Worm (Caenorhabditis elegans) whole organism, L1 larva: ENCODE data around the gene fbxa-31.

Source experiments
- C16A3.4 ChIP-seq: fragments of 150-350 bp; optimal IDR thresholded peaks from 2 replicates; lab custom pipeline; 2014; ENCODE audit warnings: missing biosample characterization, missing genetic modification characterization
- aha-1 ChIP-seq: fragments of 150-350 bp; optimal IDR thresholded peaks from 2 replicates; lab custom pipeline; 2014; ENCODE audit warnings: missing biosample characterization, missing genetic modification characterization
- ama-1 ChIP-seq: fragments of 150-350 bp; optimal IDR thresholded peaks from 2 replicates; lab custom pipeline; 2014
- blmp-1 ChIP-seq: fragments of 150-350 bp; optimal IDR thresholded peaks from 2 replicates; lab custom pipeline; 2014; ENCODE audit warnings: missing biosample characterization, missing genetic modification characterization
- ceh-8 ChIP-seq: fragments of 200-800 bp; sonication (Bioruptor generic); optimal IDR thresholded peaks from 2 replicates; lab custom pipeline; 2018; ENCODE audit warnings: mild to moderate bottlenecking, missing genetic modification characterization, moderate library complexity, missing compliant biosample characterization
- efl-1 ChIP-seq, 4 experiments: fragments of 150-350 bp; optimal IDR thresholded peaks in 3 of 4; peaks in 1 of 4; 1 replicate in 1 of 4; 2 replicates in 3 of 4; lab custom pipeline; 2014; ENCODE audit warnings: missing biosample characterization in 2 of 4, missing genetic modification characterization in 2 of 4, missing genetic modification reagents in 2 of 4
- egl-13 ChIP-seq: sonication (generic microtip); optimal IDR thresholded peaks from 2 replicates; lab custom pipeline; 2016; ENCODE audit warnings: missing genotype, missing genetic modification reagents, missing genetic modification characterization, missing compliant biosample characterization
- elt-2 ChIP-seq: sonication (generic microtip); optimal IDR thresholded peaks from 2 replicates; lab custom pipeline; 2016; ENCODE audit warnings: missing genetic modification characterization, mild to moderate bottlenecking, inconsistent platforms, missing compliant biosample characterization, missing genetic modification reagents
- elt-3 ChIP-seq, 6 experiments: fragments of 150-350 bp in 1 of 6; sonication (generic microtip); optimal IDR thresholded peaks; 2 replicates each; lab custom pipeline; 2017 to 2018; ENCODE audit warnings: missing biosample characterization in 6 of 6, missing genetic modification characterization in 6 of 6, inconsistent platforms in 1 of 6
- fkh-10 ChIP-seq: sonication (generic microtip); optimal IDR thresholded peaks from 2 replicates; lab custom pipeline; 2017; ENCODE audit warnings: missing biosample characterization, missing genetic modification reagents, missing genetic modification characterization
- fkh-8 ChIP-seq: sonication (generic microtip); optimal IDR thresholded peaks from 2 replicates; lab custom pipeline; 2016; ENCODE audit warnings: mild to moderate bottlenecking, missing genetic modification characterization, missing compliant biosample characterization
- hlh-4 ChIP-seq: sonication (generic microtip); optimal IDR thresholded peaks from 2 replicates; lab custom pipeline; 2016; ENCODE audit warnings: mild to moderate bottlenecking, missing genetic modification characterization, missing compliant biosample characterization
- hpl-2 ChIP-seq: fragments of 150-350 bp; optimal IDR thresholded peaks from 2 replicates; lab custom pipeline; 2014; ENCODE audit warnings: missing biosample characterization, missing genetic modification reagents, missing genetic modification characterization
- irx-1 ChIP-seq: sonication (generic microtip); optimal IDR thresholded peaks from 2 replicates; lab custom pipeline; 2016; ENCODE audit warnings: missing genetic modification characterization, missing compliant biosample characterization
- isw-1 ChIP-seq: fragments of 200-800 bp; sonication (Bioruptor generic); IDR thresholded peaks from 2 replicates; pipeline ENCODE4 v1.3.6; 2022; ENCODE audit warnings: missing genetic modification characterization, missing compliant biosample characterization
- jun-1 ChIP-seq: fragments of 150-350 bp; optimal IDR thresholded peaks from 2 replicates; lab custom pipeline; 2014; ENCODE audit warnings: missing biosample characterization, missing genetic modification reagents, missing genetic modification characterization
- lin-15B ChIP-seq: fragments of 150-350 bp; sonication (generic microtip); optimal IDR thresholded peaks from 3 replicates; lab custom pipeline; 2014; ENCODE audit warnings: missing biosample characterization, missing genetic modification characterization
- lin-35 ChIP-seq, 2 experiments: fragments of 150-350 bp; optimal IDR thresholded peaks; 2 replicates each; lab custom pipeline; 2014; ENCODE audit warnings: missing biosample characterization in 2 of 2, missing genetic modification characterization in 2 of 2, missing genetic modification reagents in 2 of 2
- lir-3 ChIP-seq: sonication (generic microtip); optimal IDR thresholded peaks from 2 replicates; lab custom pipeline; 2016; ENCODE audit warnings: mild to moderate bottlenecking, missing genetic modification characterization, moderate library complexity, missing compliant biosample characterization; ENCODE audit not compliant: poor library complexity
- lsy-2 ChIP-seq, 2 experiments: fragments of 150-350 bp; optimal IDR thresholded peaks; 2 replicates each; lab custom pipeline; 2014; ENCODE audit warnings: missing biosample characterization in 2 of 2, missing genetic modification characterization in 2 of 2
- mdl-1 ChIP-seq, 2 experiments: fragments of 150-350 bp; optimal IDR thresholded peaks; 2 replicates each; lab custom pipeline; 2014 to 2017; ENCODE audit warnings: missing biosample characterization in 2 of 2, missing genetic modification characterization in 2 of 2, inconsistent platforms in 1 of 2
- mef-2 ChIP-seq: fragments of 150-350 bp; optimal IDR thresholded peaks from 2 replicates; lab custom pipeline; 2014; ENCODE audit warnings: missing biosample characterization, missing genetic modification characterization
- nhr-11 ChIP-seq: fragments of 150-350 bp; optimal IDR thresholded peaks from 2 replicates; lab custom pipeline; 2014; ENCODE audit warnings: missing biosample characterization, missing genetic modification characterization
- nhr-20 ChIP-seq: sonication (generic microtip); optimal IDR thresholded peaks from 2 replicates; lab custom pipeline; 2016; ENCODE audit warnings: mild to moderate bottlenecking, missing genetic modification characterization, missing compliant biosample characterization
- nhr-28 ChIP-seq: fragments of 150-350 bp; optimal IDR thresholded peaks from 2 replicates; lab custom pipeline; 2014; ENCODE audit warnings: missing biosample characterization, missing genetic modification characterization
- nhr-47 ChIP-seq: sonication (generic microtip); optimal IDR thresholded peaks from 2 replicates; lab custom pipeline; 2016; ENCODE audit warnings: mild to moderate bottlenecking, missing genetic modification characterization, moderate library complexity, missing compliant biosample characterization
- nhr-71 ChIP-seq: sonication (generic microtip); optimal IDR thresholded peaks from 2 replicates; lab custom pipeline; 2016; ENCODE audit warnings: mild to moderate bottlenecking, missing genetic modification characterization, moderate library complexity, missing compliant biosample characterization
- nhr-85 ChIP-seq: sonication (generic microtip); peaks from one replicate; lab custom pipeline; 2016; ENCODE audit warnings: missing genetic modification characterization, inconsistent platforms, missing compliant biosample characterization
- nhr-90 ChIP-seq: sonication (generic microtip); optimal IDR thresholded peaks from 2 replicates; lab custom pipeline; 2016; ENCODE audit warnings: mild to moderate bottlenecking, missing genetic modification characterization, missing compliant biosample characterization; ENCODE audit not compliant: poor library complexity
- pag-3 ChIP-seq: sonication (generic microtip); optimal IDR thresholded peaks from 2 replicates; lab custom pipeline; 2017; ENCODE audit warnings: missing genetic modification characterization, mild to moderate bottlenecking, missing compliant biosample characterization, antibody characterized with exemption, borderline replicate concordance; ENCODE audit not compliant: insufficient read depth
- pax-3 ChIP-seq: fragments of 200-800 bp; sonication (Bioruptor generic); optimal IDR thresholded peaks from 2 replicates; lab custom pipeline; 2018; ENCODE audit warnings: mild to moderate bottlenecking, missing genetic modification characterization, moderate library complexity, missing compliant biosample characterization
- pqm-1 ChIP-seq: sonication (generic microtip); optimal IDR thresholded peaks from 3 replicates; lab custom pipeline; 2017; ENCODE audit warnings: missing biosample characterization, missing genetic modification characterization
- rnt-1 ChIP-seq: sonication (generic microtip); optimal IDR thresholded peaks from 2 replicates; lab custom pipeline; 2016; ENCODE audit warnings: mild to moderate bottlenecking, missing genetic modification characterization, moderate library complexity, missing compliant biosample characterization
- skn-1 ChIP-seq: fragments of 150-350 bp; optimal IDR thresholded peaks from 2 replicates; lab custom pipeline; 2014; ENCODE audit warnings: missing biosample characterization, missing genetic modification characterization
- sptf-1 ChIP-seq: fragments of 150-350 bp; optimal IDR thresholded peaks from 2 replicates; lab custom pipeline; 2014; ENCODE audit warnings: missing biosample characterization, missing genetic modification characterization
- unc-130 ChIP-seq: fragments of 150-350 bp; optimal IDR thresholded peaks from 2 replicates; lab custom pipeline; 2017; ENCODE audit warnings: missing biosample characterization, missing genetic modification characterization, inconsistent platforms
- unc-62 ChIP-seq: fragments of 150-350 bp; optimal IDR thresholded peaks from 2 replicates; lab custom pipeline; 2014; ENCODE audit warnings: missing biosample characterization, missing genetic modification reagents, missing genetic modification characterization
- unc-86 ChIP-seq: sonication (generic microtip); optimal IDR thresholded peaks from 2 replicates; lab custom pipeline; 2016; ENCODE audit warnings: missing genetic modification characterization, missing compliant biosample characterization
- vab-15 ChIP-seq: sonication (generic microtip); optimal IDR thresholded peaks from 2 replicates; lab custom pipeline; 2017; ENCODE audit warnings: missing genotype, mild to moderate bottlenecking, missing genetic modification characterization, missing compliant biosample characterization
- xbp-1 ChIP-seq: sonication (generic microtip); optimal IDR thresholded peaks from 2 replicates; lab custom pipeline; 2016; ENCODE audit warnings: missing genetic modification characterization, missing compliant biosample characterization
- zag-1 ChIP-seq: fragments of 150-350 bp; optimal IDR thresholded peaks from 2 replicates; lab custom pipeline; 2014; ENCODE audit warnings: missing biosample characterization, missing genetic modification characterization
- zip-4 ChIP-seq: fragments of 200-800 bp; sonication (Bioruptor generic); optimal IDR thresholded peaks from 2 replicates; lab custom pipeline; 2018; ENCODE audit warnings: mild to moderate bottlenecking, missing genetic modification characterization, moderate library complexity, missing compliant biosample characterization
- ztf-4 ChIP-seq: fragments of 150-350 bp; optimal IDR thresholded peaks from 2 replicates; lab custom pipeline; 2014; ENCODE audit warnings: missing biosample characterization, missing genetic modification characterization

fbxa-31 gene

DNA sequence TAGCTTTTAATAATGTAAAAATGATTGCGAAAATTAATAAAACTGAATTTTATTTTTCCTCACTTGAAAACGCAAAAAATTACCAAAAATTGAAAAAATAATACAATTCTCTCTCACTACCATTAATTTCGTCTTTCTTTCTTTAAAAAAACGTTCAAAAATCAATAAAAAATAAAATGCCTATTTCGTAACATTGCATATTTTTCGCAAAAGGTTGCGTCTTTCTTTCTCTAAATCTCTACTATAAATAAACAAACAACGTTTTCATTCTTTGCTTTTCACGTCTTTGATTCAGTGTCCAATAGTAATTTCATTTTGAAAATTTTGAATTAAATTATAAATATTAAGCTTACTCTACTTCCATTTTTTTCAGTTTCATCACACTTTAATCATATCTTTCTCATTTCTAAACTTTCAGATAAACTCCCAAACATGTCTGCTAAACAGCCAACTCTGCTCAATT, 13.4 kb upstream of the fbxa-31 start, which contains the start of gene fbxa-37 (continued):
- peak; percentile 18 for TF ChIP-seq nhr-47
- TF ChIP-seq unc-62 (GFP tag; lab: Kevin White, UChicago): no peak
- TF ChIP-seq mef-2: no peak
- no peak for TF ChIP-seq fkh-10
- TF ChIP-seq zag-1 (tag; lab: Kevin White, UChicago): no peak
- TF ChIP-seq unc-86 (tag; lab: Kevin White, UChicago): no peak
- TF ChIP-seq zip-4 (GFP tag; lab: Kevin White, UChicago): peak; percentile 92
- no peak for TF ChIP-seq aha-1 (tag; lab: Kevin White, UChicago)
- TF ChIP-seq isw-1 (GFP tag; lab: Robert Waterston, UW): no peak
- no peak for TF ChIP-seq fkh-8 (tag; lab: Kevin White, UChicago)
- TF ChIP-seq jun-1 (tag; lab: Kevin White, UChicago): no peak
- no peak for TF ChIP-seq C16A3.4 (tag; lab: Kevin White, UChicago)
- TF ChIP-seq lin-15B (tag; lab: Kevin White, UChicago): no peak
- peak; percentile 61 for TF ChIP-seq skn-1 (tag; lab: Kevin White, UChicago)
- no peak for TF ChIP-seq sptf-1 (tag; lab: Kevin White, UChicago)
- no peak for TF ChIP-seq nhr-85 (tag; lab: Kevin White, UChicago)
- no peak for TF ChIP-seq egl-13 (tag; lab: Kevin White, UChicago)
- no peak for TF ChIP-seq rnt-1 (tag; lab: Kevin White, UChicago)
- no peak for TF ChIP-seq hlh-4 (tag; lab: Kevin White, UChicago)
- no peak for TF ChIP-seq ceh-8 (GFP tag; lab: Kevin White, UChicago)
- no peak for TF ChIP-seq nhr-28 (tag; lab: Kevin White, UChicago)
- TF ChIP-seq hpl-2 (GFP tag; lab: Kevin White, UChicago): no peak
- TF ChIP-seq nhr-71: peak; percentile 42
- TF ChIP-seq elt-3 (tag; optimal IDR thresholded peaks at IDR 0.05; lab: Kevin White, UChicago): no peak
- no peak for TF ChIP-seq lir-3 (tag; lab: Kevin White, UChicago)
- TF ChIP-seq ama-1 (lab: Kevin White, UChicago): no peak
- no peak for TF ChIP-seq ztf-4 (tag; lab: Kevin White, UChicago)
- TF ChIP-seq xbp-1 (tag; lab: Kevin White, UChicago): no peak
- peak; percentile 37 to 59 for TF ChIP-seq lsy-2 (tag; optimal IDR thresholded peaks at IDR 0.05; lab: Kevin White, UChicago)

DNA sequence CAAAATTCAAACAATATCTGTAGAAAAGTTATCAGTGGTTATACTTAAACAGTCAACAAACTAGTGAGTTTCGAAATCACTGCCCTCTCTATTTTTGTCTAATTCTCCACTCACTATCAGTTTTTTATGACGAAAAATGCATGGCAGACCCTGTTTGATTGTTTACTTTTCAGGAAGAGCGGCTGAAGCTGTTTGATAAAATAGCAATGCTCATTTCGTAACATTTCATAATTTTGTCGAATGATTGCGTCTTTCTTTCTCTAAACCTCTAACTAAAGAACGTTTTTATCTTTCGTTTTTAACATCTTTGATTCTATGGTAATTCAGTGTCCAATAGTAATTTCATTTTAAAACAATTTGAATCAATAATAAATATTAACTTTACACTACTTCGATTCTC, 8.0 kb upstream of the fbxa-31 start:
- TF ChIP-seq elt-3 (tag; optimal IDR thresholded peaks at IDR 0.05; lab: Kevin White, UChicago) (peak in 1 of 6 experiments; percentile 43), lin-15B (tag; lab: Kevin White, UChicago) (no peak), vab-15 (tag; lab: Kevin White, UChicago) (no peak), nhr-71 (peak; percentile 42), irx-1 (no peak), jun-1 (tag; lab: Kevin White, UChicago) (peak; percentile 51), blmp-1 (tag; lab: Kevin White, UChicago) (no peak), mef-2 (no peak), pqm-1 (peak; percentile 95), nhr-90 (tag; lab: Kevin White, UChicago) (peak; percentile 3), nhr-20 (tag; lab: Kevin White, UChicago) (peak; percentile 37), efl-1 (optimal IDR thresholded peaks at IDR 0.05; lab: Kevin White, UChicago) (no peak), efl-1 (GFP tag; optimal IDR thresholded peaks at IDR 0.05 in 1 of 2; lab: Kevin White, UChicago) (peak in 1 of 2 experiments; percentile 81), pax-3 (peak; percentile 25), skn-1 (tag; lab: Kevin White, UChicago) (no peak), nhr-11 (tag; lab: Kevin White, UChicago) (no peak), lsy-2 (tag; optimal IDR thresholded peaks at IDR 0.05; lab: Kevin White, UChicago) (peak in 1 of 2 experiments; percentile 29), hpl-2 (GFP tag; lab: Kevin White, UChicago) (peak; percentile 53), pag-3 (tag; lab: Kevin White, UChicago) (no peak), zip-4 (GFP tag; lab: Kevin White, UChicago) (peak; percentile 55), unc-130 (tag; lab: Kevin White, UChicago) (no peak), elt-2 (peak; percentile 98), mdl-1 (tag; optimal IDR thresholded peaks at IDR 0.05; lab: Kevin White, UChicago) (peak in 1 of 2 experiments; percentile 27), lin-35 (GFP tag; optimal IDR thresholded peaks at IDR 0.05; lab: Kevin White, UChicago) (peak in 1 of 2 experiments; percentile 38), xbp-1 (tag; lab: Kevin White, UChicago) (no peak)
